Fruit fly (Drosophila melanogaster): ENCODE results near the gene CG31917.
A peak's percentile ranks its signal among the peaks of the same experiment; 100 is the strongest.

CG31917 gene

dm6 chr2L:5052367-5052914 is 41.8 kb upstream of the CG31917 start, which contains the start of gene senju (continued):
- TF ChIP-seq lola (GFP tag; optimal IDR thresholded peaks at IDR 0.05): peak in 1 of 3 experiments; percentile 57
- peak; percentile 58 for TF ChIP-seq Nf-YB (GFP tag; optimal IDR thresholded peaks at IDR 0.05)
- TF ChIP-seq CG18599 (GFP tag; optimal IDR thresholded peaks at IDR 0.05): peak; percentile 90
- TF ChIP-seq phol (tag; optimal IDR thresholded peaks at IDR 0.05): peak; percentile 76
- peak; percentile 37; the same call in 1 of the 2 replicates for TF ChIP-seq Lim3 (GFP tag; IDR thresholded peaks at IDR 0.05)
- TF ChIP-seq CG18011 (GFP tag; optimal IDR thresholded peaks at IDR 0.05): peak; percentile 86
- peak; percentile 60 for TF ChIP-seq CG1792 (GFP tag; optimal IDR thresholded peaks at IDR 0.05)
- TF ChIP-seq Fer2 (tag; optimal IDR thresholded peaks at IDR 0.05): peak; percentile 62
- TF ChIP-seq pnt (GFP tag; optimal IDR thresholded peaks at IDR 0.05): peak; percentile 74
- peak; percentile 39; the same call in 1 of the 2 replicates for TF ChIP-seq al (GFP tag; IDR thresholded peaks at IDR 0.05)
- TF ChIP-seq YL-1 (GFP tag; optimal IDR thresholded peaks at IDR 0.05): peak; percentile 99
- peak; percentile 81; the same call in 1 of the 2 replicates for TF ChIP-seq Xrp1 (GFP tag; IDR thresholded peaks at IDR 0.05)
- TF ChIP-seq salm (tag; optimal IDR thresholded peaks at IDR 0.05): peak; percentile 47
- TF ChIP-seq CG7928 (GFP tag; optimal IDR thresholded peaks at IDR 0.05): peak; percentile 32
- peak; percentile 87 for TF ChIP-seq chn (GFP tag; optimal IDR thresholded peaks at IDR 0.05)
- TF ChIP-seq CG18619 (GFP tag; optimal IDR thresholded peaks at IDR 0.05): peak; percentile 87
- peak; percentile 79 for TF ChIP-seq Usf (GFP tag; optimal IDR thresholded peaks at IDR 0.05)
- TF ChIP-seq Nf-YC (tag; optimal IDR thresholded peaks at IDR 0.05): peak; percentile 73
- peak; percentile 74 for TF ChIP-seq CG18764 (GFP tag; optimal IDR thresholded peaks at IDR 0.05)
- peak; percentile 52; the same call in 2 of the 3 replicates for TF ChIP-seq CG6175 (GFP tag; IDR thresholded peaks at IDR 0.05)
- TF ChIP-seq dimm (GFP tag; IDR thresholded peaks at IDR 0.05): no peak
- TF ChIP-seq CG13624 (GFP tag; optimal IDR thresholded peaks at IDR 0.05): peak; percentile 89
- peak; percentile 57 for TF ChIP-seq CG4730 (GFP tag; IDR thresholded peaks at IDR 0.05)
- TF ChIP-seq CG4360 (GFP tag; IDR thresholded peaks at IDR 0.05): peak; percentile 51; the same call in 1 of the 2 replicates
- TF ChIP-seq CG11398 (GFP tag; optimal IDR thresholded peaks at IDR 0.05): peak; percentile 85
- TF ChIP-seq HLH3B (GFP tag; IDR thresholded peaks at IDR 0.05): peak; percentile 78
- peak; percentile 76 for TF ChIP-seq CG1603 (tag; optimal IDR thresholded peaks at IDR 0.05)
- peak; percentile 86 for TF ChIP-seq shn (GFP tag; optimal IDR thresholded peaks at IDR 0.05)
- peak; percentile 54 for TF ChIP-seq corto (GFP tag; optimal IDR thresholded peaks at IDR 0.05)
- TF ChIP-seq peb (GFP tag; IDR thresholded peaks at IDR 0.05): no peak; the same call in 1 of the 2 replicates
- TF ChIP-seq MESR4 (GFP tag; optimal IDR thresholded peaks at IDR 0.05): peak; percentile 99
- peak; percentile 50 for TF ChIP-seq fd3F (GFP tag; optimal IDR thresholded peaks at IDR 0.05)
- TF ChIP-seq CG33557 (GFP tag; optimal IDR thresholded peaks at IDR 0.05): peak; percentile 72
- TF ChIP-seq dpn (GFP tag; optimal IDR thresholded peaks at IDR 0.05): peak; percentile 85 to 93
- TF ChIP-seq ttk (GFP tag; IDR thresholded peaks at IDR 0.05): peak; percentile 69
- no peak for TF ChIP-seq sna (GFP tag; IDR thresholded peaks at IDR 0.05; ENCODE audit: partially characterized antibody)
- TF ChIP-seq Ptx1 (GFP tag; IDR thresholded peaks at IDR 0.05): peak; percentile 84
- peak; percentile 82 for TF ChIP-seq eyg (GFP tag; optimal IDR thresholded peaks at IDR 0.05)
- peak; percentile 90 for TF ChIP-seq CG12659 (GFP tag; optimal IDR thresholded peaks at IDR 0.05)
- peak; percentile 83 for TF ChIP-seq CG2678 (tag; optimal IDR thresholded peaks at IDR 0.05)
- peak; percentile 80 for TF ChIP-seq CG13296 (GFP tag; optimal IDR thresholded peaks at IDR 0.05)
- peak; percentile 76 for TF ChIP-seq CG10979 (tag; optimal IDR thresholded peaks at IDR 0.05)
- peak; percentile 87 for TF ChIP-seq chm (GFP tag; IDR thresholded peaks at IDR 0.05)
- peak; percentile 78 for TF ChIP-seq ind (GFP tag; optimal IDR thresholded peaks at IDR 0.05)
- peak; percentile 80 for TF ChIP-seq CG13424 (tag; optimal IDR thresholded peaks at IDR 0.05)
- TF ChIP-seq Sry-β (GFP tag; optimal IDR thresholded peaks at IDR 0.05): no peak
- TF ChIP-seq Abd-B (GFP tag; optimal IDR thresholded peaks at IDR 0.05): peak; percentile 16
- TF ChIP-seq bab2 (GFP tag; optimal IDR thresholded peaks at IDR 0.05): peak; percentile 91
- TF ChIP-seq CHES-1-like (GFP tag; optimal IDR thresholded peaks at IDR 0.05): peak; percentile 96

All from whole organism, embryonic.